Worm (Caenorhabditis elegans) whole organism, L4/young adult: ENCODE data around the gene srh-295.

Experiments used
- W03F9.2 ChIP-seq: fragments of 150-350 bp; optimal IDR thresholded peaks from 2 replicates; lab custom pipeline; 2014; ENCODE audit warnings: missing biosample characterization, missing genetic modification characterization
- dao-5 ChIP-seq: sonication (generic microtip); optimal IDR thresholded peaks from 2 replicates; lab custom pipeline; 2016; ENCODE audit warnings: missing genotype, missing genetic modification characterization, moderate library complexity, missing compliant biosample characterization
- him-1 ChIP-seq: sonication (generic microtip); optimal IDR thresholded peaks from 2 replicates; lab custom pipeline; 2016; ENCODE audit warnings: missing genotype, missing genetic modification reagents, missing genetic modification characterization, missing compliant biosample characterization

ce11 chrV:15313529-15313928, 16.9 kb upstream of the srh-295 start:
- TF ChIP-seq him-1 (tag; lab: Kevin White, UChicago): no peak
- TF ChIP-seq W03F9.2: no peak
- TF ChIP-seq dao-5 (tag; lab: Kevin White, UChicago): no peak
